Worm (Caenorhabditis elegans): ENCODE measurements around the gene nhr-105.

DNA sequence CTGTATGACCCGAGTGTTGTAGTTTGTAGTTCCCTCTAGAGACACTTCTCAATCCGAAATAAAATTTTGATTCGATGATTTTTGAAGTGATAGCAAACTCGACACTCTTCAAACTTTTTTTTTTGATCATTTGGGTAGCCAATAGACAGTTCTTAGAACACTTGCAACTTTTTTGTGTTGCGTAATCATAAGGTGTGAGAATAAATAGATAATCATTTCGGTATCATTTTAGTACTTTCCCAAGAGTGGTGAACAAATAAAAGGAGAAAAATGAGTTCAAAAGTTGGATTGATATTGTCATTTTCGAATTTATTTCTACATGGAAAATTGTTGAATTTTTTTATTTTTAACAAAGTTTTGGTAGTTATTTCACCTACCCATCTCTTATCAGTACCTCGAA is 25.1 kb upstream of the nhr-105 start:
- TF ChIP-seq nhr-76 (tag; optimal IDR thresholded peaks at IDR 0.05): no peak
- TF ChIP-seq lin-35 (GFP tag; optimal IDR thresholded peaks at IDR 0.05): no peak
- no peak for TF ChIP-seq nhr-12 (tag; optimal IDR thresholded peaks at IDR 0.05)
- no peak for TF ChIP-seq rnt-1 (tag; optimal IDR thresholded peaks at IDR 0.05)
- no peak for TF ChIP-seq lir-3 (tag; optimal IDR thresholded peaks at IDR 0.05; ENCODE audit: poor library complexity)
- no peak for TF ChIP-seq fkh-10 (GFP tag; optimal IDR thresholded peaks at IDR 0.05)
- no peak for TF ChIP-seq fos-1 (tag; optimal IDR thresholded peaks at IDR 0.05)
- TF ChIP-seq nhr-77 (tag; optimal IDR thresholded peaks at IDR 0.05): no peak
- no peak for TF ChIP-seq zag-1 (tag; optimal IDR thresholded peaks at IDR 0.05)
- no peak for TF ChIP-seq ces-1 (GFP tag; optimal IDR thresholded peaks at IDR 0.05)
